Worm (Caenorhabditis elegans) whole organism, mixed stage, embryonic: ENCODE measurements around the gene C52E2.5.

Experiments
- mls-2 ChIP-seq: sonication (generic microtip); optimal IDR thresholded peaks from 2 replicates; lab custom pipeline; 2016; ENCODE audit warnings: mild to moderate bottlenecking, missing genetic modification characterization, moderate library complexity, missing compliant biosample characterization
- nhr-12 ChIP-seq: fragments of 150-350 bp; optimal IDR thresholded peaks from 2 replicates; lab custom pipeline; 2014; ENCODE audit warnings: missing biosample characterization, missing genetic modification characterization
- nhr-237 ChIP-seq: fragments of 150-350 bp; optimal IDR thresholded peaks from 2 replicates; lab custom pipeline; 2014; ENCODE audit warnings: missing biosample characterization, missing genetic modification characterization
- nhr-76 ChIP-seq: sonication (generic microtip); optimal IDR thresholded peaks from 2 replicates; lab custom pipeline; 2017; ENCODE audit warnings: missing biosample characterization, missing genetic modification characterization
- pha-4 ChIP-seq: fragments of 150-350 bp; optimal IDR thresholded peaks from 2 replicates; lab custom pipeline; 2018; ENCODE audit warnings: missing biosample characterization, missing genetic modification reagents, missing genetic modification characterization
- snpc-4 ChIP-seq: fragments of 150-350 bp; optimal IDR thresholded peaks from 2 replicates; lab custom pipeline; 2014; ENCODE audit warnings: missing biosample characterization, missing genetic modification characterization
- unc-39 ChIP-seq: fragments of 150-350 bp; optimal IDR thresholded peaks from 2 replicates; lab custom pipeline; 2014; ENCODE audit warnings: missing biosample characterization, missing genetic modification characterization
- ztf-11 ChIP-seq: fragments of 150-350 bp; optimal IDR thresholded peaks from 2 replicates; lab custom pipeline; 2014; ENCODE audit warnings: missing biosample characterization, missing genetic modification characterization

DNA sequence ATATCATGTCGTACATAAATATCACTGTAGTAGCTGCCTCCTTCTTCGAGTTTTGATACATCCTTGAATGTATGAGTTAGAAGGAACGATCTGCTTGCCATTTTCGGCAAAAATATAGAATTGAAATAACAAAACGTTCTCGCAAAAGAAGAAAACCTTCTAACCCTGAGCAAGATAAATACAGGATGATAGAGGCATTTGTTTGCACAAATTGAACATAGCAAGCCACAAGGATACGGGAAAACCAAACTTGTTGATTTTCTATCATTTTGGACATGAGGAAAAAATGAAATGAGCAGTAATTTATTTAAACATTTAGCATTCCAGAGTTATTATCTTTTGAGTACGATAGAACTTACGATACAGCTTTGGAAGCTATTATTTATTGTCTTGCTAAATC is 46.3 kb upstream of the C52E2.5 start, which contains the start of gene math-8:
- TF ChIP-seq ztf-11 (tag; lab: Kevin White, UChicago) (no peak), pha-4 (no peak), snpc-4 (no peak), nhr-76 (tag; lab: Kevin White, UChicago) (no peak), nhr-12 (tag; lab: Kevin White, UChicago) (no peak), mls-2 (tag; lab: Kevin White, UChicago) (no peak), unc-39 (tag; lab: Kevin White, UChicago) (no peak), nhr-237 (no peak)
